Worm (Caenorhabditis elegans) whole organism, L4 larva: Measurements from ENCODE around the gene str-1.

Experiments
- D1046.2 ChIP-seq: fragments of 200-800 bp; sonication (Bioruptor generic); IDR thresholded peaks from 2 replicates; pipeline ENCODE4 v1.3.6; 2022; ENCODE audit warnings: missing genetic modification characterization, missing compliant biosample characterization
- F10B5.3 ChIP-seq: sonication (generic microtip); optimal IDR thresholded peaks from 2 replicates; lab custom pipeline; 2016; ENCODE audit warnings: mild to moderate bottlenecking, missing genetic modification characterization, missing compliant biosample characterization
- F44E2.7 ChIP-seq: fragments of 200-800 bp; sonication (Bioruptor generic); IDR thresholded peaks from 2 replicates; pipeline ENCODE4 v2.1.2; 2022; ENCODE audit warnings: missing genetic modification characterization, missing compliant biosample characterization
- T26A8.4 ChIP-seq: fragments of 200-800 bp; sonication (Bioruptor generic); IDR thresholded peaks from 2 replicates; pipeline ENCODE4 v1.3.6; 2022; ENCODE audit warnings: missing genetic modification characterization, missing compliant biosample characterization
- Y105C5A.15 ChIP-seq: fragments of 200-800 bp; sonication (Bioruptor generic); IDR thresholded peaks from 2 replicates; pipeline ENCODE4 v1.3.6; 2022; ENCODE audit warnings: missing genetic modification characterization, missing compliant biosample characterization
- Y48G9A.11 ChIP-seq: fragments of 200-800 bp; sonication (Bioruptor generic); IDR thresholded peaks from 2 replicates; pipeline ENCODE4 v1.3.6; 2022; ENCODE audit warnings: missing genetic modification reagents, missing genetic modification characterization, missing compliant biosample characterization
- Y5F2A.4 ChIP-seq: fragments of 200-800 bp; sonication (Bioruptor generic); optimal IDR thresholded peaks from 2 replicates; lab custom pipeline; 2018; ENCODE audit warnings: mild to moderate bottlenecking, missing genetic modification characterization, missing compliant biosample characterization
- Y75B8A.6 ChIP-seq: fragments of 200-800 bp; sonication (Bioruptor generic); IDR thresholded peaks from 2 replicates; pipeline ENCODE4 v1.3.6; 2022; ENCODE audit warnings: missing genetic modification reagents, missing genetic modification characterization, missing compliant biosample characterization
- ZK546.5 ChIP-seq, 2 experiments: sonication (generic microtip); optimal IDR thresholded peaks; 2 replicates each; lab custom pipeline; 2017; ENCODE audit warnings: missing biosample characterization in 2 of 2, missing genetic modification characterization in 2 of 2
- aly-2 ChIP-seq: sonication (generic microtip); optimal IDR thresholded peaks from 2 replicates; lab custom pipeline; 2018; ENCODE audit warnings: missing biosample characterization, missing genetic modification characterization
- ama-1 ChIP-seq: fragments of 150-350 bp; optimal IDR thresholded peaks from 2 replicates; lab custom pipeline; 2014; ENCODE audit warnings: inconsistent platforms, mixed read lengths
- arid-1 ChIP-seq: fragments of 200-800 bp; sonication (Bioruptor generic); conservative IDR thresholded peaks from 2 replicates; pipeline ENCODE4 v1.3.6; 2022; ENCODE audit warnings: missing genetic modification reagents, missing genetic modification characterization, missing compliant biosample characterization
- ceh-62 ChIP-seq: sonication (generic microtip); optimal IDR thresholded peaks from 2 replicates; lab custom pipeline; 2017; ENCODE audit warnings: missing biosample characterization, missing genetic modification characterization
- ces-1 ChIP-seq: fragments of 150-350 bp; sonication (generic microtip); optimal IDR thresholded peaks from 4 replicates; lab custom pipeline; 2014; ENCODE audit warnings: missing biosample characterization, missing genetic modification reagents, missing genetic modification characterization
- daf-12 ChIP-seq: fragments of 150-350 bp; optimal IDR thresholded peaks from 2 replicates; lab custom pipeline; 2014; ENCODE audit warnings: missing biosample characterization, missing genetic modification reagents, missing genetic modification characterization
- daf-16 ChIP-seq, 3 experiments: sonication (generic microtip); optimal IDR thresholded peaks; 2 replicates each; lab custom pipeline; 2016 to 2017; ENCODE audit warnings: missing genetic modification characterization in 3 of 3, missing genetic modification reagents in 3 of 3, mild to moderate bottlenecking in 2 of 3, missing compliant biosample characterization in 2 of 3, missing biosample characterization in 1 of 3, moderate library complexity in 1 of 3
- daf-19 ChIP-seq: fragments of 200-800 bp; sonication (Bioruptor generic); conservative IDR thresholded peaks from 2 replicates; pipeline ENCODE4 v1.3.6; 2022; ENCODE audit warnings: missing genetic modification characterization, missing compliant biosample characterization
- dmd-6 ChIP-seq: fragments of 200-800 bp; sonication (Bioruptor generic); IDR thresholded peaks from 2 replicates; pipeline ENCODE4 v1.3.6; 2022; ENCODE audit warnings: missing genetic modification reagents, missing genetic modification characterization, missing compliant biosample characterization
- dmd-8 ChIP-seq: fragments of 200-800 bp; sonication (Bioruptor generic); IDR thresholded peaks from 2 replicates; pipeline ENCODE4 v1.3.6; 2022; ENCODE audit warnings: missing genetic modification characterization, missing compliant biosample characterization
- dpl-1 ChIP-seq: fragments of 150-350 bp; optimal IDR thresholded peaks from 2 replicates; lab custom pipeline; 2014; ENCODE audit warnings: missing biosample characterization, missing genetic modification reagents, missing genetic modification characterization
- dve-1 ChIP-seq: sonication (generic microtip); optimal IDR thresholded peaks from 2 replicates; lab custom pipeline; 2017; ENCODE audit warnings: antibody characterized with exemption, mild to moderate bottlenecking, missing genetic modification characterization, missing compliant biosample characterization; ENCODE audit not compliant: insufficient read depth
- fos-1 ChIP-seq: fragments of 150-350 bp; optimal IDR thresholded peaks from 2 replicates; lab custom pipeline; 2014; ENCODE audit warnings: missing biosample characterization, missing genetic modification characterization
- hif-1 ChIP-seq, 2 experiments: sonication (generic microtip); optimal IDR thresholded peaks; 2 replicates each; lab custom pipeline; 2016 to 2017; ENCODE audit warnings: missing compliant biosample characterization in 2 of 2, missing genetic modification characterization in 2 of 2, missing genetic modification reagents in 2 of 2, missing genotype in 2 of 2, mild to moderate bottlenecking in 1 of 2
- hlh-11 ChIP-seq: fragments of 200-800 bp; sonication (Bioruptor generic); optimal IDR thresholded peaks from 2 replicates; lab custom pipeline; 2018; ENCODE audit warnings: mild to moderate bottlenecking, missing genetic modification characterization, missing compliant biosample characterization
- hmg-1.1 ChIP-seq: fragments of 200-800 bp; sonication (Bioruptor generic); IDR thresholded peaks from 2 replicates; pipeline ENCODE4 v1.3.6; 2022; ENCODE audit warnings: missing genetic modification reagents, missing genetic modification characterization, missing compliant biosample characterization
- jun-1 ChIP-seq: fragments of 150-350 bp; optimal IDR thresholded peaks from 2 replicates; lab custom pipeline; 2014; ENCODE audit warnings: missing biosample characterization, missing genetic modification reagents, missing genetic modification characterization
- lin-15B ChIP-seq: fragments of 150-350 bp; sonication (generic microtip); optimal IDR thresholded peaks from 3 replicates; lab custom pipeline; 2014; ENCODE audit warnings: missing biosample characterization, missing genetic modification characterization
- lsy-2 ChIP-seq, 2 experiments: fragments of 150-350 bp in 1 of 2; sonication (generic microtip) in 1 of 2; optimal IDR thresholded peaks; 2 replicates each; lab custom pipeline; 2014 to 2017; ENCODE audit warnings: missing biosample characterization in 2 of 2, missing genetic modification characterization in 2 of 2
- madf-9 ChIP-seq: fragments of 200-800 bp; sonication (Bioruptor generic); conservative IDR thresholded peaks from 2 replicates; pipeline ENCODE4 v1.3.6; 2022; ENCODE audit warnings: missing genetic modification reagents, missing genetic modification characterization, missing compliant biosample characterization
- mdt-29 ChIP-seq: fragments of 200-800 bp; sonication (Bioruptor generic); IDR thresholded peaks from 2 replicates; pipeline ENCODE4 v1.3.6; 2022; ENCODE audit warnings: missing genetic modification reagents, missing genetic modification characterization, missing compliant biosample characterization
- mes-2 ChIP-seq: sonication (generic microtip); optimal IDR thresholded peaks from 2 replicates; lab custom pipeline; 2016; ENCODE audit warnings: missing genotype, mild to moderate bottlenecking, missing genetic modification characterization, missing compliant biosample characterization; ENCODE audit not compliant: poor library complexity, severe bottlenecking
- mxl-3 ChIP-seq: fragments of 200-800 bp; sonication (Bioruptor generic); optimal IDR thresholded peaks from 2 replicates; lab custom pipeline; 2018; ENCODE audit warnings: mild to moderate bottlenecking, missing genetic modification characterization, missing compliant biosample characterization
- nhr-111 ChIP-seq: fragments of 200-800 bp; sonication (Bioruptor generic); optimal IDR thresholded peaks from 2 replicates; lab custom pipeline; 2018; ENCODE audit warnings: mild to moderate bottlenecking, missing genetic modification characterization, missing compliant biosample characterization
- nhr-28 ChIP-seq: fragments of 150-350 bp; optimal IDR thresholded peaks from 2 replicates; lab custom pipeline; 2014; ENCODE audit warnings: missing biosample characterization, missing genetic modification characterization
- nhr-41 ChIP-seq: fragments of 200-800 bp; sonication (Bioruptor generic); IDR thresholded peaks from 2 replicates; pipeline ENCODE4 v1.3.6; 2022; ENCODE audit warnings: missing genetic modification reagents, missing genetic modification characterization, missing compliant biosample characterization
- nhr-77 ChIP-seq: fragments of 150-350 bp; optimal IDR thresholded peaks from 2 replicates; lab custom pipeline; 2014; ENCODE audit warnings: missing biosample characterization, missing genetic modification characterization
- php-3 ChIP-seq: fragments of 200-800 bp; sonication (Bioruptor generic); IDR thresholded peaks from 2 replicates; pipeline ENCODE4 v1.3.6; 2022; ENCODE audit warnings: missing genetic modification reagents, missing genetic modification characterization, missing compliant biosample characterization
- saeg-2 ChIP-seq: fragments of 200-800 bp; sonication (Bioruptor generic); IDR thresholded peaks from 2 replicates; pipeline ENCODE4 v1.3.6; 2022; ENCODE audit warnings: missing genetic modification reagents, missing genetic modification characterization, missing compliant biosample characterization
- sdz-12 ChIP-seq: fragments of 200-800 bp; sonication (Bioruptor generic); optimal IDR thresholded peaks from 2 replicates; lab custom pipeline; 2018; ENCODE audit warnings: mild to moderate bottlenecking, missing genetic modification characterization, missing compliant biosample characterization
- skn-1 ChIP-seq: fragments of 150-350 bp; optimal IDR thresholded peaks from 2 replicates; lab custom pipeline; 2014; ENCODE audit warnings: missing biosample characterization, missing genetic modification characterization
- snpc-4 ChIP-seq: fragments of 150-350 bp; optimal IDR thresholded peaks from 2 replicates; lab custom pipeline; 2014; ENCODE audit warnings: missing biosample characterization, missing genetic modification characterization
- spr-1 ChIP-seq: sonication (generic microtip); optimal IDR thresholded peaks from 2 replicates; lab custom pipeline; 2016; ENCODE audit warnings: mild to moderate bottlenecking, missing genetic modification characterization, missing compliant biosample characterization
- spr-3 ChIP-seq: fragments of 200-800 bp; sonication (Bioruptor generic); optimal IDR thresholded peaks from 2 replicates; lab custom pipeline; 2018; ENCODE audit warnings: mild to moderate bottlenecking, missing genetic modification characterization, missing compliant biosample characterization
- unc-130 ChIP-seq: sonication (generic microtip); optimal IDR thresholded peaks from 2 replicates; lab custom pipeline; 2016; ENCODE audit warnings: missing genetic modification reagents, missing genetic modification characterization, missing compliant biosample characterization
- unc-62 ChIP-seq, 3 experiments: fragments of 150-350 bp in 1 of 3; sonication (generic microtip); optimal IDR thresholded peaks in 2 of 3; peaks in 1 of 3; 1 replicate in 1 of 3; 2 replicates in 2 of 3; lab custom pipeline; 2014 to 2017; ENCODE audit warnings: missing biosample characterization in 3 of 3, missing genetic modification characterization in 3 of 3, missing genetic modification reagents in 3 of 3, missing genotype in 1 of 3
- vab-7 ChIP-seq: fragments of 200-800 bp; sonication (Bioruptor generic); IDR thresholded peaks from 2 replicates; pipeline ENCODE4 v1.3.6; 2022; ENCODE audit warnings: missing genetic modification reagents, missing genetic modification characterization, missing compliant biosample characterization
- zag-1 ChIP-seq: fragments of 150-350 bp; optimal IDR thresholded peaks from 2 replicates; lab custom pipeline; 2014; ENCODE audit warnings: missing biosample characterization, missing genetic modification characterization
- zfp-3 ChIP-seq: fragments of 200-800 bp; sonication (Bioruptor generic); conservative IDR thresholded peaks from 2 replicates; pipeline ENCODE4 v1.3.6; 2022; ENCODE audit warnings: missing genetic modification reagents, missing genetic modification characterization, missing compliant biosample characterization
- ztf-11 ChIP-seq: fragments of 150-350 bp; optimal IDR thresholded peaks from 2 replicates; lab custom pipeline; 2014; ENCODE audit warnings: missing biosample characterization, missing genetic modification characterization

str-1 gene

ce11 chrIV:7188528-7189422, 15.2 kb downstream of the str-1 start, which contains the start of gene srlf-7 (continued):
- TF ChIP-seq nhr-28 (tag; lab: Kevin White, UChicago) (peak; percentile 99), Y75B8A.6 (GFP tag; lab: Robert Waterston, UW) (no peak), spr-1 (no peak), Y105C5A.15 (GFP tag; lab: Robert Waterston, UW) (no peak), php-3 (GFP tag; lab: Robert Waterston, UW) (peak; percentile 92), hlh-11 (tag; lab: Kevin White, UChicago) (peak; percentile 95), daf-16 (GFP tag; optimal IDR thresholded peaks at IDR 0.05; lab: Kevin White, UChicago) (peak in 1 of 2 experiments; percentile 87), daf-16 (tag; optimal IDR thresholded peaks at IDR 0.05; lab: Kevin White, UChicago) (peak; percentile 100), daf-19 (GFP tag; lab: Robert Waterston, UW) (no peak), sdz-12 (GFP tag; lab: Kevin White, UChicago) (no peak), Y48G9A.11 (GFP tag; lab: Robert Waterston, UW) (no peak), zfp-3 (no peak), mxl-3 (GFP tag; lab: Kevin White, UChicago) (no peak), madf-9 (GFP tag; lab: Robert Waterston, UW) (no peak), daf-12 (no peak), spr-3 (no peak), vab-7 (GFP tag; lab: Robert Waterston, UW) (no peak), ztf-11 (tag; lab: Kevin White, UChicago) (no peak), dmd-8 (no peak), saeg-2 (GFP tag; lab: Robert Waterston, UW) (no peak), aly-2 (tag; lab: Kevin White, UChicago) (no peak), mdt-29 (GFP tag; lab: Robert Waterston, UW) (no peak), mes-2 (tag; lab: Kevin White, UChicago) (no peak), unc-130 (GFP tag; lab: Kevin White, UChicago) (no peak), skn-1 (tag; lab: Kevin White, UChicago) (no peak), ama-1 (lab: Kevin White, UChicago) (peak; percentile 38), ZK546.5 (tag; optimal IDR thresholded peaks at IDR 0.05; lab: Kevin White, UChicago) (no peak), arid-1 (GFP tag; lab: Robert Waterston, UW) (no peak), nhr-41 (GFP tag; lab: Robert Waterston, UW) (peak; percentile 68; the same call in 1 of the 2 replicates), unc-62 (GFP tag; optimal IDR thresholded peaks at IDR 0.05 in 1 of 2; lab: Kevin White, UChicago) (peak; percentile 29 to 47), unc-62 (tag; optimal IDR thresholded peaks at IDR 0.05; lab: Kevin White, UChicago) (no peak), dpl-1 (no peak), jun-1 (tag; lab: Kevin White, UChicago) (peak; percentile 62), fos-1 (peak; percentile 52), F10B5.3 (tag; lab: Kevin White, UChicago) (no peak), Y5F2A.4 (GFP tag; lab: Kevin White, UChicago) (no peak), nhr-111 (GFP tag; lab: Kevin White, UChicago) (no peak), zag-1 (tag; lab: Kevin White, UChicago) (no peak), lin-15B (tag; lab: Kevin White, UChicago) (no peak), hif-1 (tag; optimal IDR thresholded peaks at IDR 0.05; lab: Kevin White, UChicago) (no peak), D1046.2 (no peak), ceh-62 (tag; lab: Kevin White, UChicago) (no peak), snpc-4 (tag; lab: Kevin White, UChicago) (no peak), nhr-77 (tag; lab: Kevin White, UChicago) (peak; percentile 95), dmd-6 (GFP tag; lab: Robert Waterston, UW) (peak; percentile 98), F44E2.7 (GFP tag; lab: Robert Waterston, UW) (no peak), lsy-2 (tag; optimal IDR thresholded peaks at IDR 0.05; lab: Kevin White, UChicago) (peak in 1 of 2 experiments; percentile 48), T26A8.4 (GFP tag; lab: Robert Waterston, UW) (no peak), ces-1 (no peak), hmg-1.1 (GFP tag; lab: Robert Waterston, UW) (no peak), dve-1 (tag; lab: Kevin White, UChicago) (peak; percentile 98)
